Worm (Caenorhabditis elegans) whole organism, L4 larva: ENCODE measurements around the gene Y47D3A.31.

Experiments used
- D1046.2 ChIP-seq: fragments of 200-800 bp; sonication (Bioruptor generic); IDR thresholded peaks from 2 replicates; pipeline ENCODE4 v1.3.6; 2022; ENCODE audit warnings: missing genetic modification characterization, missing compliant biosample characterization
- F10B5.3 ChIP-seq: sonication (generic microtip); optimal IDR thresholded peaks from 2 replicates; lab custom pipeline; 2016; ENCODE audit warnings: mild to moderate bottlenecking, missing genetic modification characterization, missing compliant biosample characterization
- ZK546.5 ChIP-seq, 2 experiments: sonication (generic microtip); optimal IDR thresholded peaks; 2 replicates each; lab custom pipeline; 2017; ENCODE audit warnings: missing biosample characterization in 2 of 2, missing genetic modification characterization in 2 of 2
- ceh-44 ChIP-seq: fragments of 200-800 bp; sonication (Bioruptor generic); IDR thresholded peaks from 2 replicates; pipeline ENCODE4 v1.3.6; 2022; ENCODE audit warnings: missing genetic modification reagents, missing genetic modification characterization, missing compliant biosample characterization
- ceh-62 ChIP-seq: sonication (generic microtip); optimal IDR thresholded peaks from 2 replicates; lab custom pipeline; 2017; ENCODE audit warnings: missing biosample characterization, missing genetic modification characterization
- daf-16 ChIP-seq, 3 experiments: sonication (generic microtip); optimal IDR thresholded peaks; 2 replicates each; lab custom pipeline; 2016 to 2017; ENCODE audit warnings: missing genetic modification characterization in 3 of 3, missing genetic modification reagents in 3 of 3, mild to moderate bottlenecking in 2 of 3, missing compliant biosample characterization in 2 of 3, missing biosample characterization in 1 of 3, moderate library complexity in 1 of 3
- dmd-6 ChIP-seq: fragments of 200-800 bp; sonication (Bioruptor generic); IDR thresholded peaks from 2 replicates; pipeline ENCODE4 v1.3.6; 2022; ENCODE audit warnings: missing genetic modification reagents, missing genetic modification characterization, missing compliant biosample characterization
- dmd-8 ChIP-seq: fragments of 200-800 bp; sonication (Bioruptor generic); IDR thresholded peaks from 2 replicates; pipeline ENCODE4 v1.3.6; 2022; ENCODE audit warnings: missing genetic modification characterization, missing compliant biosample characterization
- dpl-1 ChIP-seq: fragments of 150-350 bp; optimal IDR thresholded peaks from 2 replicates; lab custom pipeline; 2014; ENCODE audit warnings: missing biosample characterization, missing genetic modification reagents, missing genetic modification characterization
- dve-1 ChIP-seq: sonication (generic microtip); optimal IDR thresholded peaks from 2 replicates; lab custom pipeline; 2017; ENCODE audit warnings: antibody characterized with exemption, mild to moderate bottlenecking, missing genetic modification characterization, missing compliant biosample characterization; ENCODE audit not compliant: insufficient read depth
- hlh-30 ChIP-seq: sonication (generic microtip); optimal IDR thresholded peaks from 2 replicates; lab custom pipeline; 2017; ENCODE audit warnings: antibody characterized with exemption, mild to moderate bottlenecking, missing genetic modification characterization, missing compliant biosample characterization; ENCODE audit not compliant: insufficient read depth
- hmg-1.1 ChIP-seq: fragments of 200-800 bp; sonication (Bioruptor generic); IDR thresholded peaks from 2 replicates; pipeline ENCODE4 v1.3.6; 2022; ENCODE audit warnings: missing genetic modification reagents, missing genetic modification characterization, missing compliant biosample characterization
- lin-29 ChIP-seq: fragments of 200-800 bp; sonication (Bioruptor generic); IDR thresholded peaks from 2 replicates; pipeline ENCODE4 v1.3.6; 2022; ENCODE audit warnings: missing genetic modification reagents, missing genetic modification characterization, missing compliant biosample characterization
- lin-38 ChIP-seq: fragments of 200-800 bp; sonication (Bioruptor generic); IDR thresholded peaks from 2 replicates; pipeline ENCODE4 v1.3.6; 2022; ENCODE audit warnings: missing genetic modification reagents, missing genetic modification characterization, missing compliant biosample characterization
- lir-3 ChIP-seq: sonication (generic microtip); optimal IDR thresholded peaks from 2 replicates; lab custom pipeline; 2016; ENCODE audit warnings: mild to moderate bottlenecking, missing genetic modification characterization, missing compliant biosample characterization
- lsy-2 ChIP-seq, 2 experiments: fragments of 150-350 bp in 1 of 2; sonication (generic microtip) in 1 of 2; optimal IDR thresholded peaks; 2 replicates each; lab custom pipeline; 2014 to 2017; ENCODE audit warnings: missing biosample characterization in 2 of 2, missing genetic modification characterization in 2 of 2
- mdl-1 ChIP-seq, 2 experiments: fragments of 150-350 bp in 1 of 2; sonication (generic microtip) in 1 of 2; optimal IDR thresholded peaks; 2 replicates each; lab custom pipeline; 2014 to 2017; ENCODE audit warnings: missing biosample characterization in 2 of 2, missing genetic modification characterization in 2 of 2
- mep-1 ChIP-seq: fragments of 150-350 bp; sonication (generic microtip); optimal IDR thresholded peaks from 3 replicates; lab custom pipeline; 2014; ENCODE audit warnings: missing biosample characterization, missing genetic modification characterization
- mes-2 ChIP-seq: sonication (generic microtip); optimal IDR thresholded peaks from 2 replicates; lab custom pipeline; 2016; ENCODE audit warnings: missing genotype, mild to moderate bottlenecking, missing genetic modification characterization, missing compliant biosample characterization; ENCODE audit not compliant: poor library complexity, severe bottlenecking
- nhr-102 ChIP-seq: sonication (generic microtip); optimal IDR thresholded peaks from 2 replicates; lab custom pipeline; 2016; ENCODE audit warnings: mild to moderate bottlenecking, missing genetic modification characterization, moderate library complexity, missing compliant biosample characterization
- nhr-11 ChIP-seq: fragments of 150-350 bp; optimal IDR thresholded peaks from 2 replicates; lab custom pipeline; 2014; ENCODE audit warnings: missing biosample characterization, missing genetic modification characterization
- nhr-111 ChIP-seq: fragments of 200-800 bp; sonication (Bioruptor generic); optimal IDR thresholded peaks from 2 replicates; lab custom pipeline; 2018; ENCODE audit warnings: mild to moderate bottlenecking, missing genetic modification characterization, missing compliant biosample characterization
- nhr-28 ChIP-seq: fragments of 150-350 bp; optimal IDR thresholded peaks from 2 replicates; lab custom pipeline; 2014; ENCODE audit warnings: missing biosample characterization, missing genetic modification characterization
- nhr-6 ChIP-seq: fragments of 150-350 bp; optimal IDR thresholded peaks from 2 replicates; lab custom pipeline; 2014; ENCODE audit warnings: missing biosample characterization, missing genetic modification characterization
- nhr-77 ChIP-seq: fragments of 150-350 bp; optimal IDR thresholded peaks from 2 replicates; lab custom pipeline; 2014; ENCODE audit warnings: missing biosample characterization, missing genetic modification characterization
- pha-4 ChIP-seq, 2 experiments: fragments of 150-350 bp in 1 of 2; fragments of 200-800 bp in 1 of 2; sonication (Bioruptor generic) in 1 of 2; IDR thresholded peaks in 1 of 2; optimal IDR thresholded peaks in 1 of 2; 2 replicates each; pipeline versions ENCODE4 v1.3.6 to Lab custom; 2014 to 2022; ENCODE audit warnings: missing genetic modification characterization in 2 of 2, missing genetic modification reagents in 2 of 2, missing biosample characterization in 1 of 2, missing compliant biosample characterization in 1 of 2
- pqm-1 ChIP-seq: sonication (generic microtip); optimal IDR thresholded peaks from 2 replicates; lab custom pipeline; 2017; ENCODE audit warnings: missing biosample characterization, missing genetic modification characterization
- skn-1 ChIP-seq: fragments of 150-350 bp; optimal IDR thresholded peaks from 2 replicates; lab custom pipeline; 2014; ENCODE audit warnings: missing biosample characterization, missing genetic modification characterization
- snpc-1.2 ChIP-seq: fragments of 200-800 bp; sonication (Bioruptor generic); IDR thresholded peaks from 2 replicates; pipeline ENCODE4 v1.3.6; 2022; ENCODE audit warnings: missing genetic modification reagents, missing genetic modification characterization, missing compliant biosample characterization
- spr-3 ChIP-seq: fragments of 200-800 bp; sonication (Bioruptor generic); optimal IDR thresholded peaks from 2 replicates; lab custom pipeline; 2018; ENCODE audit warnings: mild to moderate bottlenecking, missing genetic modification characterization, missing compliant biosample characterization
- unc-130 ChIP-seq: sonication (generic microtip); optimal IDR thresholded peaks from 2 replicates; lab custom pipeline; 2016; ENCODE audit warnings: missing genetic modification reagents, missing genetic modification characterization, missing compliant biosample characterization
- vab-7 ChIP-seq: fragments of 200-800 bp; sonication (Bioruptor generic); IDR thresholded peaks from 2 replicates; pipeline ENCODE4 v1.3.6; 2022; ENCODE audit warnings: missing genetic modification reagents, missing genetic modification characterization, missing compliant biosample characterization
- zag-1 ChIP-seq: fragments of 150-350 bp; optimal IDR thresholded peaks from 2 replicates; lab custom pipeline; 2014; ENCODE audit warnings: missing biosample characterization, missing genetic modification characterization
- zip-2 ChIP-seq: fragments of 150-350 bp; optimal IDR thresholded peaks from 2 replicates; lab custom pipeline; 2014; ENCODE audit warnings: missing biosample characterization, missing genetic modification characterization

Y47D3A.31 gene

ce11 chrIII:11141791-11142490, 15.1 kb downstream of the Y47D3A.31 start, which contains the start of the genes Y47D3A.1 and pola-1 (continued):
- TF ChIP-seq dmd-6 (GFP tag; lab: Robert Waterston, UW) = peak; percentile 56; the same call in 1 of the 2 replicates
- TF ChIP-seq nhr-6 (tag; lab: Kevin White, UChicago) = peak; percentile 80
- TF ChIP-seq dve-1 (tag; lab: Kevin White, UChicago) = peak; percentile 81
- peak; percentile 96 for TF ChIP-seq mes-2 (tag; lab: Kevin White, UChicago)
- no peak for TF ChIP-seq ceh-62 (tag; lab: Kevin White, UChicago)
- TF ChIP-seq dmd-8 (GFP tag; lab: Robert Waterston, UW) = no peak
- 0 out of 2 replicates have a peak, but pooled peaks have one; percentile 66 for TF ChIP-seq ceh-44 (GFP tag; lab: Robert Waterston, UW)
- TF ChIP-seq nhr-11 (tag; lab: Kevin White, UChicago) = peak; percentile 69
- peak; percentile 97 for TF ChIP-seq lin-38
- no peak for TF ChIP-seq skn-1
- no peak for TF ChIP-seq lin-29
- TF ChIP-seq nhr-77 (tag; lab: Kevin White, UChicago) = peak; percentile 64
- peak in 1 of 2 experiments; percentile 90 for TF ChIP-seq lsy-2 (tag; optimal IDR thresholded peaks at IDR 0.05; lab: Kevin White, UChicago)
- TF ChIP-seq nhr-111 (GFP tag; lab: Kevin White, UChicago) = no peak
- peak; percentile 65 for TF ChIP-seq vab-7 (GFP tag; lab: Robert Waterston, UW)
- TF ChIP-seq nhr-102 (tag; lab: Kevin White, UChicago) = peak; percentile 1
- no peak for TF ChIP-seq F10B5.3 (tag; lab: Kevin White, UChicago)
- peak in 1 of 2 experiments; percentile 43 for TF ChIP-seq mdl-1 (tag; optimal IDR thresholded peaks at IDR 0.05; lab: Kevin White, UChicago)
- peak; percentile 86 for TF ChIP-seq mep-1 (tag; lab: Kevin White, UChicago)
- TF ChIP-seq unc-130 (GFP tag; lab: Kevin White, UChicago) = peak; percentile 89
- no peak for TF ChIP-seq spr-3 (GFP tag; lab: Kevin White, UChicago)
- peak; percentile 68 for TF ChIP-seq nhr-28
- 0 out of 2 replicates have a peak, but pooled peaks have one; percentile 8 for TF ChIP-seq D1046.2

ce11 chrIII:11138922-11139321, 18.1 kb downstream of the Y47D3A.31 start, which contains the start of gene fbxa-128:
Gene fbxa-128, minus strand, starts transcription at chrIII:11139113.
- TF ChIP-seq mep-1 (tag; lab: Kevin White, UChicago) (peak; percentile 29), lir-3 (tag; lab: Kevin White, UChicago) (no peak), nhr-6 (tag; lab: Kevin White, UChicago) (peak; percentile 78), nhr-28 (peak; percentile 46), zip-2 (peak; percentile 88), pha-4 (GFP tag; IDR thresholded peaks at IDR 0.05; lab: Robert Waterston, UW) (no peak), pha-4 (tag; optimal IDR thresholded peaks at IDR 0.05; lab: Kevin White, UChicago) (peak; percentile 19), snpc-1.2 (no peak), lsy-2 (tag; optimal IDR thresholded peaks at IDR 0.05; lab: Kevin White, UChicago) (peak in 1 of 2 experiments; percentile 77), dpl-1 (peak; percentile 69), daf-16 (GFP tag; optimal IDR thresholded peaks at IDR 0.05; lab: Kevin White, UChicago) (no peak), daf-16 (tag; optimal IDR thresholded peaks at IDR 0.05; lab: Kevin White, UChicago) (peak; percentile 50), hmg-1.1 (GFP tag; lab: Robert Waterston, UW) (peak; percentile 30; the same call in 1 of the 2 replicates), hlh-30 (tag; lab: Kevin White, UChicago) (peak; percentile 7), dve-1 (tag; lab: Kevin White, UChicago) (peak; percentile 83), dmd-6 (GFP tag; lab: Robert Waterston, UW) (0 out of 2 replicates have a peak, but pooled peaks have one; percentile 31), pqm-1 (tag; lab: Kevin White, UChicago) (peak; percentile 7), ZK546.5 (tag; optimal IDR thresholded peaks at IDR 0.05; lab: Kevin White, UChicago) (no peak), ceh-62 (tag; lab: Kevin White, UChicago) (no peak), zag-1 (tag; lab: Kevin White, UChicago) (no peak)
